Fruit fly (Drosophila melanogaster) whole organism, embryonic: ENCODE data around the gene CG9926.

ENCODE experiments used
- Abd-B ChIP-seq: fragments of 200-800 bp; sonication (Bioruptor generic); optimal IDR thresholded peaks from 2 replicates; lab custom pipeline; 2018; ENCODE audit warnings: missing biosample characterization, mild to moderate bottlenecking, missing genetic modification characterization, moderate library complexity
- B-H1 ChIP-seq: fragments of 200-800 bp; sonication (Bioruptor generic); IDR thresholded peaks from 3 replicates; pipeline ENCODE4 v1.3.6; 2022; ENCODE audit warnings: missing biosample characterization, missing genetic modification characterization
- Blimp-1 ChIP-seq: fragments of 200-800 bp; sonication (Bioruptor generic); optimal IDR thresholded peaks from 3 replicates; lab custom pipeline; 2018; ENCODE audit warnings: missing biosample characterization, missing genetic modification characterization, mild to moderate bottlenecking, moderate library complexity, missing genetic modification reagents
- C15 ChIP-seq: fragments of 200-800 bp; sonication (Bioruptor generic); IDR thresholded peaks from 3 replicates; pipeline ENCODE4 v1.3.6; 2022; ENCODE audit warnings: missing biosample characterization, missing genetic modification characterization
- CG11456 ChIP-seq: fragments of 200-800 bp; sonication (Bioruptor generic); IDR thresholded peaks from 3 replicates; pipeline ENCODE4 v1.3.6; 2022; ENCODE audit warnings: missing biosample characterization, missing genetic modification characterization
- CG11504 ChIP-seq: fragments of 200-800 bp; sonication (Bioruptor generic); optimal IDR thresholded peaks from 3 replicates; lab custom pipeline; 2019; ENCODE audit warnings: missing biosample characterization, mild to moderate bottlenecking, missing genetic modification characterization, moderate library complexity
- CG15479 ChIP-seq: fragments of 200-800 bp; sonication (Bioruptor generic); optimal IDR thresholded peaks from 3 replicates; lab custom pipeline; 2019; ENCODE audit warnings: missing biosample characterization, mild to moderate bottlenecking, missing genetic modification characterization, moderate library complexity
- CG17568 ChIP-seq: fragments of 200-800 bp; sonication (Bioruptor generic); optimal IDR thresholded peaks from 2 replicates; lab custom pipeline; 2018; ENCODE audit warnings: missing biosample characterization, mild to moderate bottlenecking, missing genetic modification characterization, moderate library complexity
- CG18599 ChIP-seq: fragments of 200-800 bp; sonication (Bioruptor generic); optimal IDR thresholded peaks from 3 replicates; lab custom pipeline; 2017; ENCODE audit warnings: missing biosample characterization, missing genetic modification characterization, mild to moderate bottlenecking, moderate library complexity, missing genetic modification reagents
- CG2202 ChIP-seq: fragments of 200-800 bp; sonication (Bioruptor generic); optimal IDR thresholded peaks from 2 replicates; lab custom pipeline; 2018; ENCODE audit warnings: missing biosample characterization, mild to moderate bottlenecking, missing genetic modification characterization
- CG30020 ChIP-seq: fragments of 200-800 bp; optimal IDR thresholded peaks from 2 replicates; lab custom pipeline; 2019; ENCODE audit warnings: missing biosample characterization, mild to moderate bottlenecking, missing genetic modification characterization, moderate library complexity
- CG3407 ChIP-seq: fragments of 200-800 bp; sonication (Bioruptor generic); optimal IDR thresholded peaks from 2 replicates; lab custom pipeline; 2018; ENCODE audit warnings: missing biosample characterization, mild to moderate bottlenecking, missing genetic modification characterization
- CG42726 ChIP-seq: fragments of 200-800 bp; sonication (Bioruptor generic); IDR thresholded peaks from 2 replicates; pipeline ENCODE4 v1.3.6; 2022; ENCODE audit warnings: missing biosample characterization, missing genetic modification characterization; ENCODE audit not compliant: partially characterized antibody
- CG4360 ChIP-seq: fragments of 200-800 bp; sonication (Bioruptor generic); IDR thresholded peaks from 2 replicates; pipeline ENCODE4 v1.3.6; 2022; ENCODE audit warnings: missing biosample characterization, missing genetic modification characterization
- CG6765 ChIP-seq: fragments of 200-800 bp; sonication (Bioruptor generic); optimal IDR thresholded peaks from 3 replicates; lab custom pipeline; 2017; ENCODE audit warnings: missing biosample characterization, mild to moderate bottlenecking, missing genetic modification characterization
- CG7556 ChIP-seq: fragments of 200-800 bp; sonication (Bioruptor generic); optimal IDR thresholded peaks from 2 replicates; lab custom pipeline; 2017; ENCODE audit warnings: missing biosample characterization, mild to moderate bottlenecking, missing genetic modification characterization
- CG9215 ChIP-seq: fragments of 200-800 bp; sonication (Bioruptor generic); IDR thresholded peaks from 2 replicates; pipeline ENCODE4 v1.3.6; 2022; ENCODE audit warnings: missing biosample characterization, missing genetic modification characterization
- CG9876 ChIP-seq: fragments of 200-800 bp; sonication (Bioruptor generic); optimal IDR thresholded peaks from 2 replicates; lab custom pipeline; 2016; ENCODE audit warnings: missing biosample characterization, missing genetic modification characterization
- Dbx ChIP-seq: fragments of 200-800 bp; sonication (Bioruptor generic); IDR thresholded peaks from 3 replicates; pipeline ENCODE4 v1.3.6; 2022; ENCODE audit warnings: missing biosample characterization, missing genetic modification characterization
- E2f1 ChIP-seq: fragments of 200-800 bp; sonication (Bioruptor generic); IDR thresholded peaks from 2 replicates; pipeline ENCODE4 v1.3.6; 2022; ENCODE audit warnings: missing biosample characterization, missing genetic modification characterization
- Ets65A ChIP-seq: fragments of 200-800 bp; sonication (Bioruptor generic); peaks from one replicate; lab custom pipeline; 2016; ENCODE audit warnings: missing biosample characterization, missing genetic modification characterization
- HHEX ChIP-seq: fragments of 200-800 bp; sonication (Bioruptor generic); optimal IDR thresholded peaks from 3 replicates; lab custom pipeline; 2017; ENCODE audit warnings: missing biosample characterization, mild to moderate bottlenecking, missing genetic modification characterization, missing genetic modification reagents
- Kr ChIP-seq: fragments of 200-800 bp; sonication (Bioruptor generic); optimal IDR thresholded peaks from 2 replicates; lab custom pipeline; 2017; ENCODE audit warnings: missing biosample characterization, mild to moderate bottlenecking, missing genetic modification characterization
- Mad ChIP-seq: fragments of 200-800 bp; sonication (Bioruptor generic); optimal IDR thresholded peaks from 2 replicates; lab custom pipeline; 2016; ENCODE audit warnings: missing biosample characterization, missing genetic modification characterization
- Meics ChIP-seq: fragments of 200-800 bp; sonication (Bioruptor generic); optimal IDR thresholded peaks from 2 replicates; lab custom pipeline; 2017; ENCODE audit warnings: missing biosample characterization, mild to moderate bottlenecking, missing genetic modification characterization
- PHDP ChIP-seq: fragments of 200-800 bp; sonication (Bioruptor generic); optimal IDR thresholded peaks from 3 replicates; lab custom pipeline; 2018; ENCODE audit warnings: missing biosample characterization, mild to moderate bottlenecking, missing genetic modification characterization, moderate library complexity
- Rfx ChIP-seq: fragments of 200-800 bp; sonication (Bioruptor generic); IDR thresholded peaks from 2 replicates; pipeline ENCODE4 v1.3.6; 2022; ENCODE audit warnings: missing biosample characterization, missing genetic modification characterization
- Side ChIP-seq: fragments of 200-800 bp; sonication (Bioruptor generic); optimal IDR thresholded peaks from 2 replicates; lab custom pipeline; 2016; ENCODE audit warnings: missing biosample characterization, missing genetic modification characterization
- Ssrp ChIP-seq: fragments of 200-800 bp; sonication (Bioruptor generic); optimal IDR thresholded peaks from 2 replicates; lab custom pipeline; 2018; ENCODE audit warnings: missing biosample characterization, mild to moderate bottlenecking, missing genetic modification characterization, moderate library complexity
- Vsx1 ChIP-seq: fragments of 200-800 bp; sonication (Bioruptor generic); optimal IDR thresholded peaks from 2 replicates; lab custom pipeline; 2017; ENCODE audit warnings: missing biosample characterization, mild to moderate bottlenecking, missing genetic modification characterization, missing genetic modification reagents
- bsh ChIP-seq, 2 experiments: fragments of 200-800 bp; sonication (Bioruptor generic); optimal IDR thresholded peaks; 2 replicates each; lab custom pipeline; 2017 to 2018; ENCODE audit warnings: mild to moderate bottlenecking in 2 of 2, missing biosample characterization in 2 of 2, missing genetic modification characterization in 2 of 2, moderate library complexity in 1 of 2
- cg ChIP-seq: fragments of 200-800 bp; sonication (Bioruptor generic); optimal IDR thresholded peaks from 3 replicates; lab custom pipeline; 2019; ENCODE audit warnings: missing biosample characterization, mild to moderate bottlenecking, missing genetic modification characterization, moderate library complexity
- croc ChIP-seq: fragments of 200-800 bp; sonication (Bioruptor generic); conservative IDR thresholded peaks from 3 replicates; pipeline ENCODE4 v1.3.6; 2022; ENCODE audit warnings: missing biosample characterization, missing genetic modification characterization
- emc ChIP-seq: fragments of 200-800 bp; sonication (Bioruptor generic); optimal IDR thresholded peaks from 2 replicates; lab custom pipeline; 2016; ENCODE audit warnings: missing biosample characterization, missing genetic modification characterization
- hbn ChIP-seq: fragments of 200-800 bp; sonication (Bioruptor generic); IDR thresholded peaks from 2 replicates; pipeline ENCODE4 v1.3.6; 2022; ENCODE audit warnings: missing biosample characterization, missing genetic modification characterization; ENCODE audit not compliant: partially characterized antibody
- her ChIP-seq: fragments of 200-800 bp; sonication (Bioruptor generic); optimal IDR thresholded peaks from 2 replicates; lab custom pipeline; 2016; ENCODE audit warnings: missing biosample characterization, missing genetic modification characterization
- hkb ChIP-seq, 2 experiments: fragments of 200-800 bp in 1 of 2; fragments of >200 bp in 1 of 2; sonication (Bioruptor generic) in 1 of 2; IDR thresholded peaks in 1 of 2; optimal IDR thresholded peaks in 1 of 2; 2 replicates each; pipeline versions ENCODE4 v1.3.6 to Lab custom; 2017 to 2022; ENCODE audit warnings: missing biosample characterization in 1 of 2, missing genetic modification characterization in 1 of 2
- ind ChIP-seq: fragments of 200-800 bp; sonication (Bioruptor generic); optimal IDR thresholded peaks from 3 replicates; lab custom pipeline; 2016; ENCODE audit warnings: missing biosample characterization, missing genetic modification characterization
- jigr1 ChIP-seq: fragments of 200-800 bp; sonication (Bioruptor generic); IDR thresholded peaks from 3 replicates; pipeline ENCODE4 v1.3.6; 2022; ENCODE audit warnings: missing biosample characterization, missing genetic modification characterization
- lov ChIP-seq, 2 experiments: fragments of 200-800 bp in 1 of 2; fragments of >200 bp in 1 of 2; sonication (Bioruptor generic) in 1 of 2; IDR thresholded peaks in 1 of 2; optimal IDR thresholded peaks in 1 of 2; 2 replicates in 1 of 2; 3 replicates in 1 of 2; pipeline versions ENCODE4 v1.3.6 to Lab custom; 2017 to 2022; ENCODE audit warnings: missing biosample characterization in 1 of 2, missing genetic modification characterization in 1 of 2
- pan ChIP-seq, 4 experiments: fragments of >200 bp in 3 of 4; fragments of 200-800 bp in 1 of 4; sonication (Bioruptor generic) in 1 of 4; optimal IDR thresholded peaks in 3 of 4; IDR thresholded peaks in 1 of 4; 2 replicates each; pipeline versions ENCODE4 v1.3.6 to Lab custom; 2017 to 2022; ENCODE audit warnings: missing biosample characterization in 2 of 4, missing genetic modification characterization in 2 of 4, mixed read lengths in 1 of 4
- scrt ChIP-seq: fragments of 200-800 bp; sonication (Bioruptor generic); optimal IDR thresholded peaks from 2 replicates; lab custom pipeline; 2018; ENCODE audit warnings: missing biosample characterization, mild to moderate bottlenecking, missing genetic modification characterization, moderate library complexity
- so ChIP-seq: fragments of 200-800 bp; sonication (Bioruptor generic); IDR thresholded peaks from 3 replicates; pipeline ENCODE4 v1.3.6; 2022; ENCODE audit warnings: missing biosample characterization, missing genetic modification characterization
- tap ChIP-seq: fragments of 200-800 bp; optimal IDR thresholded peaks from 3 replicates; lab custom pipeline; 2019; ENCODE audit warnings: missing biosample characterization, mild to moderate bottlenecking, missing genetic modification characterization, moderate library complexity
- ttk ChIP-seq: fragments of 200-800 bp; sonication (Bioruptor generic); IDR thresholded peaks from 2 replicates; pipeline ENCODE4 v2.1.2; 2022; ENCODE audit warnings: missing biosample characterization, missing genetic modification characterization
- twi ChIP-seq: fragments of 200-800 bp; optimal IDR thresholded peaks from 2 replicates; lab custom pipeline; 2019; ENCODE audit warnings: missing biosample characterization, mild to moderate bottlenecking, missing genetic modification characterization, moderate library complexity
- wek ChIP-seq: fragments of 200-800 bp; sonication (Bioruptor generic); optimal IDR thresholded peaks from 3 replicates; lab custom pipeline; 2018; ENCODE audit warnings: missing biosample characterization, mild to moderate bottlenecking, missing genetic modification characterization, moderate library complexity

CG9926 gene

DNA sequence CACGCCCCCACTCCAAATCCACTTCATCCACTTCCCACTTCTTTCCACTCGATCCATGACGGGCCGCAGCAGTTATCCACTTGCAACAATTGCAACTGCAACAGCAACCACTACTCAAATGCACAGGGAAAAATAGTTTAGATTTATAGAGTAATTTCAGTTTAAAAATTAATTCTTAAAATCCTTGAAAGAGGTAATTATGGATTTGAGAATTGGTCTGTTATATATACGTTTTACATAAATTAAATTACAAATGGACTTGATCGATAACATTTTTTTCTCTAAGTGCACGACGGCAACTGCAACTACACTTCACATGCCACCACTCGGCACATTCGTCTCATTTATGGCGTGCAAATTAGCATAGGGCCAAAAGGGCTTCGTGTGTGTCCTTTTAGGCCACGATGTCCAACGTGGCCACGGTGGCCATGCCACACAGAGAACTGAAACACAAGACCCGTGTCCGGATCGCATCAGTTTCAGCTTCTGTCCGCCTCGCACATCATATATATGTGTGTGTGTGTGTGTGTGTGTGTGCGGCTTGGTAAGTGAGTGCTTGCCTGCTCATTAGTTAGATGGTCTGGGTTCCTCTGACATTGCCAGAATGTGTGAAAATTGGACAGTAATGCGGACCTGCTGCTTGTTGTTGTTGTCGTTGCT is 34.1 kb upstream of the CG9926 start (continued):
- TF ChIP-seq jigr1 = no peak
- TF ChIP-seq hkb (optimal IDR thresholded peaks at IDR 0.05; lab: Kevin White, UChicago) = no peak
- TF ChIP-seq hkb (GFP tag; IDR thresholded peaks at IDR 0.05; lab: Robert Waterston, UW) = peak; percentile 63
- peak; percentile 24 for TF ChIP-seq Vsx1 (GFP tag; lab: Kevin White, UChicago)
- TF ChIP-seq Kr (GFP tag; lab: Kevin White, UChicago) = peak; percentile 69
- peak; percentile 58 for TF ChIP-seq cg (GFP tag; lab: Kevin White, UChicago)
- TF ChIP-seq twi (tag; lab: Kevin White, UChicago) = peak; percentile 68
- TF ChIP-seq Blimp-1 (GFP tag; lab: Kevin White, UChicago) = peak; percentile 75
- peak; percentile 72; the same call in 1 of the 3 replicates for TF ChIP-seq so
- peak; percentile 78 for TF ChIP-seq CG11504 (tag; lab: Kevin White, UChicago)
- TF ChIP-seq lov (optimal IDR thresholded peaks at IDR 0.05; lab: Kevin White, UChicago) = no peak
- TF ChIP-seq lov (GFP tag; IDR thresholded peaks at IDR 0.05; lab: Robert Waterston, UW) = peak; percentile 68; the same call in 1 of the 3 replicates
- peak; percentile 44; the same call in 1 of the 3 replicates for TF ChIP-seq CG11456 (GFP tag; lab: Robert Waterston, UW)
- peak; percentile 83 for TF ChIP-seq Ets65A (GFP tag; lab: Kevin White, UChicago)
- TF ChIP-seq B-H1 (GFP tag; lab: Robert Waterston, UW) = peak; percentile 49
- TF ChIP-seq CG17568 (GFP tag; lab: Kevin White, UChicago) = peak; percentile 41
- TF ChIP-seq Abd-B (GFP tag; lab: Kevin White, UChicago) = peak; percentile 58
- TF ChIP-seq CG15479 (GFP tag; lab: Kevin White, UChicago) = peak; percentile 79
- no peak for TF ChIP-seq her (GFP tag; lab: Kevin White, UChicago)
- TF ChIP-seq Meics (GFP tag; lab: Kevin White, UChicago) = peak; percentile 38
- TF ChIP-seq CG30020 (tag; lab: Kevin White, UChicago) = peak; percentile 29
- TF ChIP-seq hbn (GFP tag; lab: Robert Waterston, UW) = no peak
- peak; percentile 66 for TF ChIP-seq E2f1 (GFP tag; lab: Robert Waterston, UW)
- peak; percentile 55 for TF ChIP-seq croc
- TF ChIP-seq CG2202 = peak; percentile 78
- no peak for TF ChIP-seq Rfx (GFP tag; lab: Robert Waterston, UW)
- no peak for TF ChIP-seq Dbx (GFP tag; lab: Robert Waterston, UW)
- no peak for TF ChIP-seq scrt (GFP tag; lab: Kevin White, UChicago)
- TF ChIP-seq Ssrp (tag; lab: Kevin White, UChicago) = peak; percentile 74
- TF ChIP-seq CG18599 = peak; percentile 32
- no peak for TF ChIP-seq C15 (GFP tag; lab: Robert Waterston, UW)
- no peak for TF ChIP-seq CG42726
- peak; percentile 63 for TF ChIP-seq CG3407 (GFP tag; lab: Kevin White, UChicago)
- TF ChIP-seq HHEX = peak; percentile 36
- TF ChIP-seq CG4360 (GFP tag; lab: Robert Waterston, UW) = peak; percentile 83
- TF ChIP-seq ttk (GFP tag; lab: Robert Waterston, UW) = peak; percentile 57; the same call in 1 of the 2 replicates
- TF ChIP-seq Side = peak; percentile 42
- no peak for TF ChIP-seq wek (GFP tag; lab: Kevin White, UChicago)
- no peak for TF ChIP-seq pan (optimal IDR thresholded peaks at IDR 0.05; lab: Kevin White, UChicago)
- peak in 1 of 2 experiments; percentile 66 for TF ChIP-seq pan (GFP tag; optimal IDR thresholded peaks at IDR 0.05 in 1 of 2, IDR thresholded peaks at IDR 0.05 in 1 of 2)
- TF ChIP-seq tap = peak; percentile 64
- TF ChIP-seq Mad = peak; percentile 48
- peak; percentile 58 for TF ChIP-seq PHDP
- peak; percentile 39; the same call in 1 of the 2 replicates for TF ChIP-seq CG9215 (GFP tag; lab: Robert Waterston, UW)
- peak; percentile 76 for TF ChIP-seq CG7556 (GFP tag; lab: Kevin White, UChicago)
- TF ChIP-seq CG6765 (GFP tag; lab: Kevin White, UChicago) = no peak
- peak; percentile 75 to 80 for TF ChIP-seq bsh (GFP tag; optimal IDR thresholded peaks at IDR 0.05; lab: Kevin White, UChicago)
- TF ChIP-seq CG9876 = no peak
- peak; percentile 31 for TF ChIP-seq emc (GFP tag; lab: Kevin White, UChicago)
- TF ChIP-seq ind = peak; percentile 44
